Worm (Caenorhabditis elegans): ENCODE measurements around the gene snx-1.
A peak's percentile ranks its signal among the peaks of the same experiment; 100 is the strongest.

The snx-1 gene

ce11 chrX:1103702-1104262 lies 25.0 kb upstream of the snx-1 start, which contains the start of gene ife-4:
ife-4 (plus strand) TSS chrX:1104212.
- TF ChIP-seq T22C8.4 (GFP tag; IDR thresholded peaks at IDR 0.05) = peak; percentile 76
- TF ChIP-seq cog-1 (tag; optimal IDR thresholded peaks at IDR 0.05) = peak; percentile 54
- TF ChIP-seq flt-1 (GFP tag; IDR thresholded peaks at IDR 0.05) = peak; percentile 67; the same call in 1 of the 2 replicates
- 0 out of 2 replicates have a peak, but pooled peaks have one; percentile 38 for TF ChIP-seq ztf-23 (GFP tag; IDR thresholded peaks at IDR 0.05)
- no peak for TF ChIP-seq med-1 (GFP tag; optimal IDR thresholded peaks at IDR 0.05; ENCODE audit: insufficient read depth)
- no peak for TF ChIP-seq ref-1 (GFP tag; conservative IDR thresholded peaks at IDR 0.05)

DNA sequence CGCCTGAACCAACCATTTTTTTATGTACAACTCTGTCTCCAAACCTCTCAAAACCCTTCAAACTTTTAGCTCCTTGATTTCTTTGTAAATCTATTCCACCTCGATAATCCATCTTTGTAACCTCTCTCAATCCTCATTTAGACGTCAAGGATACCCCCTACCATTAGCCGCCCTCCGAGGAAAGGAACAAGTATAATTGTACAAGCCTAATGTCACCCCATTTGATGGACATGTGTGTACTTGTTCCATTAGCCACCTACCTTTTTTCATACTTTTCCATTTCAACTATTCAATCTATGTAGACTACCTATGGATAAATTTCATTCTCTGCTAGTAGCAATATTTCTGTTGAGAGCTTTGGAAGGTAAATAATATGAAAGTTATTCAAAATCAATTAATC lies 21.0 kb upstream of the snx-1 start, which contains the start of gene C05D9.4:
Gene C05D9.4, plus strand, starts transcription at position 301 of the 400 bp plus-strand sequence.
- TF ChIP-seq cog-1 (tag; optimal IDR thresholded peaks at IDR 0.05) = no peak
- no peak for TF ChIP-seq flt-1 (GFP tag; IDR thresholded peaks at IDR 0.05)
- TF ChIP-seq ztf-29 (GFP tag; IDR thresholded peaks at IDR 0.05) = no peak
- no peak for TF ChIP-seq klf-2 (GFP tag; conservative IDR thresholded peaks at IDR 0.05)
- no peak for TF ChIP-seq med-1 (GFP tag; optimal IDR thresholded peaks at IDR 0.05; ENCODE audit: insufficient read depth)
- no peak for TF ChIP-seq tab-1 (GFP tag; IDR thresholded peaks at IDR 0.05)
- TF ChIP-seq T22C8.4 (GFP tag; IDR thresholded peaks at IDR 0.05) = no peak
- TF ChIP-seq ztf-23 (GFP tag; IDR thresholded peaks at IDR 0.05) = no peak
- TF ChIP-seq ref-1 (GFP tag; conservative IDR thresholded peaks at IDR 0.05) = no peak

ce11 chrX:1108874-1109273 lies 19.9 kb upstream of the snx-1 start:
- TF ChIP-seq ref-1 (GFP tag; conservative IDR thresholded peaks at IDR 0.05) (no peak), ztf-29 (GFP tag; IDR thresholded peaks at IDR 0.05) (no peak), flt-1 (GFP tag; IDR thresholded peaks at IDR 0.05) (no peak), klf-2 (GFP tag; conservative IDR thresholded peaks at IDR 0.05) (no peak), T22C8.4 (GFP tag; IDR thresholded peaks at IDR 0.05) (no peak), ztf-23 (GFP tag; IDR thresholded peaks at IDR 0.05) (no peak), tab-1 (GFP tag; IDR thresholded peaks at IDR 0.05) (no peak), med-1 (GFP tag; optimal IDR thresholded peaks at IDR 0.05; ENCODE audit: insufficient read depth) (no peak), cog-1 (tag; optimal IDR thresholded peaks at IDR 0.05) (no peak)

DNA sequence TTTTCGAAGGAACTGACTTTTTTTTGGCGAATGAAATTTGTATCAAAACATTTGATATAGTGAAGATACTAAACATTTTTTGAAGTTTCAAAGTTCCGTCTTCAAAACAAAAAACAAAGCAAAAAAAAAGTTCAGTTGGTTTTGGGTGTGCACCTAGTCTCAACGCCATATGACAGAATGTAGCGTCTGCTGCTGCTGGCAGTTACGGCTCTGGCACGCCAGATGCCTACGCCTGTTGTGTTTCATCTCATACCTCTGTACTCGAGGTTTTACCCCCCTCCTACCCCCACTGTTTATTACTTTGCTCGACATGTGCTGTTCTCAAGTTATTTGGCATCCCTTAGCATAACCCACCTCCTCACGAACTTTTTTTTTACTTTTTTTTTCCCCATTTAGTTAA lies 18.1 kb upstream of the snx-1 start:
- TF ChIP-seq med-1 (GFP tag; optimal IDR thresholded peaks at IDR 0.05; ENCODE audit: insufficient read depth) (no peak), ztf-29 (GFP tag; IDR thresholded peaks at IDR 0.05) (no peak)

- TF ChIP-seq ref-1 (GFP tag; conservative IDR thresholded peaks at IDR 0.05) = no peak
- no peak for TF ChIP-seq tab-1 (GFP tag; IDR thresholded peaks at IDR 0.05)
- no peak for TF ChIP-seq cog-1 (tag; optimal IDR thresholded peaks at IDR 0.05)
- TF ChIP-seq ztf-29 (GFP tag; IDR thresholded peaks at IDR 0.05) = no peak
- TF ChIP-seq ztf-23 (GFP tag; IDR thresholded peaks at IDR 0.05) = no peak
- no peak for TF ChIP-seq T22C8.4 (GFP tag; IDR thresholded peaks at IDR 0.05)
- TF ChIP-seq med-1 (GFP tag; optimal IDR thresholded peaks at IDR 0.05; ENCODE audit: insufficient read depth) = no peak
Observed at ce11 chrX:1111603-1112002, 17.2 kb upstream of the snx-1 start, which contains the start of gene C05D9.3. C05D9.3 (plus strand) TSS chrX:1111903.

- TF ChIP-seq cog-1 (tag; optimal IDR thresholded peaks at IDR 0.05) (no peak), flt-1 (GFP tag; IDR thresholded peaks at IDR 0.05) (no peak), ztf-23 (GFP tag; IDR thresholded peaks at IDR 0.05) (no peak), ref-1 (GFP tag; conservative IDR thresholded peaks at IDR 0.05) (no peak), med-1 (GFP tag; optimal IDR thresholded peaks at IDR 0.05; ENCODE audit: insufficient read depth) (no peak), klf-2 (GFP tag; conservative IDR thresholded peaks at IDR 0.05) (no peak), tab-1 (GFP tag; IDR thresholded peaks at IDR 0.05) (no peak)
Observed at ce11 chrX:1115207-1115606, 13.6 kb upstream of the snx-1 start.

- TF ChIP-seq klf-2 (GFP tag; conservative IDR thresholded peaks at IDR 0.05) (no peak), T22C8.4 (GFP tag; IDR thresholded peaks at IDR 0.05) (no peak), med-1 (GFP tag; optimal IDR thresholded peaks at IDR 0.05; ENCODE audit: insufficient read depth) (no peak), flt-1 (GFP tag; IDR thresholded peaks at IDR 0.05) (no peak), tab-1 (GFP tag; IDR thresholded peaks at IDR 0.05) (no peak), ztf-23 (GFP tag; IDR thresholded peaks at IDR 0.05) (no peak), cog-1 (tag; optimal IDR thresholded peaks at IDR 0.05) (no peak), ztf-29 (GFP tag; IDR thresholded peaks at IDR 0.05) (no peak), ref-1 (GFP tag; conservative IDR thresholded peaks at IDR 0.05) (no peak)
Observed at ce11 chrX:1117252-1117651, 11.5 kb upstream of the snx-1 start.

- TF ChIP-seq ref-1 (GFP tag; conservative IDR thresholded peaks at IDR 0.05) = no peak
- no peak for TF ChIP-seq ztf-23 (GFP tag; IDR thresholded peaks at IDR 0.05)
- no peak for TF ChIP-seq flt-1 (GFP tag; IDR thresholded peaks at IDR 0.05)
Observed at ce11 chrX:1119305-1119704, 9.5 kb upstream of the snx-1 start, which contains the start of gene C05D9.7. C05D9.7 (minus strand) TSS chrX:1119405.

DNA sequence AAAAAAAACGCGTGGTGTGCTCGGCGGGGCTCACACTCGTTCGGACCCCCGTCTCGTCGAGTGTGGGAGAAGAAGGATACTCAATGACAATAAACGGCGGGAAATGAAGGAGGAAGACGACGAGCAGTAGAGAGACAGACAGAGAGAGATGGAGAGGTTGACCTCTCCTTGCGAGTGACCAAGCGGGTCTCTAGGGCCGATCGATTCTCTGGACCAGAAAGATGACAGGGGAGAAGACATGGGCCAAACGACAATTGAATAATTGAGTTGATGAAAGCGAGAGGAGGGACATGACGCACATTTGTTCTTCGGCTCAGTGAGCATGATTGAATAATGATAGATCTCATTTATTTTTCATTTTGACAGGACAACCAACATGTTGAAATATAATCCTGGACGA lies 8.5 kb upstream of the snx-1 start:
- TF ChIP-seq cog-1 (tag; optimal IDR thresholded peaks at IDR 0.05) = peak; percentile 80
- TF ChIP-seq flt-1 (GFP tag; IDR thresholded peaks at IDR 0.05) = 0 out of 2 replicates have a peak, but pooled peaks have one; percentile 54
- peak; percentile 52 for TF ChIP-seq T22C8.4 (GFP tag; IDR thresholded peaks at IDR 0.05)
- TF ChIP-seq ref-1 (GFP tag; conservative IDR thresholded peaks at IDR 0.05) = no peak
- no peak for TF ChIP-seq tab-1 (GFP tag; IDR thresholded peaks at IDR 0.05)

DNA sequence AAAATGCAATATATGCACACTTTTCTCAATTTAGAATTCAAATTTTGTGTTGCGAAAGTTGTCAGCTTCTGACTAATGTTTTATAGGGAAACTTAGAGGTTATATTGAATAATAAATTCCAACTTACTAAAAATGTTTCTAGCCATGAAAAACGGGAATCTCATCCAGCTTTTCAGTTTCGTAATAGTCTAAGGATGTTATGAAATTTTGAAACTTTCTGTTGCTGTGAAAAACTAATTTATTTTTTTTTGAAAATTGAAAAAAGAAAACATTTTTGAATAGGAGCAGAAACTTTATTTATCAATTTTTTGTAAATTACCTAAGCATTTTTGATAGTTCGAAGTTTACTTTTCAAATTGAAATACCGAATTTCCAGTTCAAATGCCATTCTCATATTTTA lies 7.2 kb upstream of the snx-1 start:
- TF ChIP-seq ztf-23 (GFP tag; IDR thresholded peaks at IDR 0.05) (no peak), ref-1 (GFP tag; conservative IDR thresholded peaks at IDR 0.05) (no peak), klf-2 (GFP tag; conservative IDR thresholded peaks at IDR 0.05) (no peak), med-1 (GFP tag; optimal IDR thresholded peaks at IDR 0.05; ENCODE audit: insufficient read depth) (no peak), tab-1 (GFP tag; IDR thresholded peaks at IDR 0.05) (no peak), cog-1 (tag; optimal IDR thresholded peaks at IDR 0.05) (no peak), flt-1 (GFP tag; IDR thresholded peaks at IDR 0.05) (no peak), ztf-29 (GFP tag; IDR thresholded peaks at IDR 0.05) (no peak), T22C8.4 (GFP tag; IDR thresholded peaks at IDR 0.05) (no peak)
